Worm (Caenorhabditis elegans): ENCODE data around the gene mtr-4.

DNA sequence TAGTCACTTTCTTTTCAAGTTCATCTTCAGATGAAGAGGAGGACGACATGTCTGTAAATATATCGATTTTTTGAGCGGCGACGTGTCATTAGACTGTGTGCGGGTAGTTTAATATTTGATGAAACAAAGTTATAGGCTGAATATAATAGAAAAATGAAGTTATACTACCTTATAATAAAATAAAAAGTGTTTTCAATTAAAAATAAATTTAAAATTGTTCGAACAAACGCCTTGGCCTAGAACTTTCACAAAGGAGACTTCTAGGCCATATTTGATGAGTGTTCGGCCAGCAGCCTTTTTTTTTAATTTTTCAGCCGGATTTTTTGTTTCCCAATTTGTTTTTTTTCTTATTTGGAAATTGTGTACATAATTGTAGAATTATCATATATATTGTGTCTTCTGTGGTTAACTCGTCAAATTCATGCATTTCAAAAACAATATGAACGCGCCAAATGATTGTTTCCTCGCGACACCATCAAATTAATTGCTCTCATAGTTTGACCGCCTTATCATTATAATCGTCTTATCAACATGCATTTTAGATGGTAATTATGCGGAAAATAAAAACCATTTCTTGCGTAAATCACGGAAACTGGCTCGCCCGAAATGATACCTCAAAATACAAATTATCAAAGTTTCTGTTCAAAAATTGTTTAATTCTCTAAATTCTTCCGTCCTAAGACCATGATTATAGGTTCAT is 28.0 kb upstream of the mtr-4 start, which contains the start of gene T13F2.2:
- no peak for TF ChIP-seq ama-1 (optimal IDR thresholded peaks at IDR 0.05)
- no peak for TF ChIP-seq tbx-11 (GFP tag; IDR thresholded peaks at IDR 0.05)
- no peak for TF ChIP-seq hmbx-1 (tag; optimal IDR thresholded peaks at IDR 0.05)
- TF ChIP-seq pes-1 (GFP tag; IDR thresholded peaks at IDR 0.05): no peak
